Fruit fly (Drosophila melanogaster) S2 (cell line): ENCODE results near the gene CG46318.

Experiments
- CG8478 ChIP-seq: fragments of >200 bp; optimal IDR thresholded peaks from 2 replicates; lab custom pipeline; 2018
- CTCF ChIP-seq, 2 experiments: fragments of >200 bp; optimal IDR thresholded peaks; 2 replicates each; lab custom pipeline; 2018

- TF ChIP-seq CTCF (optimal IDR thresholded peaks at IDR 0.05; lab: Kevin White, UChicago), result no peak
- no peak for TF ChIP-seq CG8478
Observed at dm6 chr3R:18658380-18658944, 21.9 kb upstream of the CG46318 start.
